Worm (Caenorhabditis elegans) whole organism, L3 larva: ENCODE results near the gene nspc-20.

ENCODE experiments used
- R02D3.7 ChIP-seq: fragments of 150-350 bp; optimal IDR thresholded peaks from 2 replicates; lab custom pipeline; 2014; ENCODE audit warnings: missing biosample characterization, missing genetic modification characterization
- ZK546.5 ChIP-seq: sonication (generic microtip); optimal IDR thresholded peaks from 2 replicates; lab custom pipeline; 2017; ENCODE audit warnings: missing biosample characterization, missing genetic modification characterization
- ceh-9 ChIP-seq: sonication (generic microtip); optimal IDR thresholded peaks from 2 replicates; lab custom pipeline; 2018; ENCODE audit warnings: missing biosample characterization, missing genetic modification characterization
- elt-3 ChIP-seq, 3 experiments: fragments of 150-350 bp in 1 of 3; sonication (generic microtip) in 2 of 3; optimal IDR thresholded peaks; 2 replicates in 2 of 3; 4 replicates in 1 of 3; lab custom pipeline; 2014 to 2017; ENCODE audit warnings: missing biosample characterization in 3 of 3, missing genetic modification characterization in 3 of 3
- lin-15B ChIP-seq: fragments of 150-350 bp; optimal IDR thresholded peaks from 2 replicates; lab custom pipeline; 2014; ENCODE audit warnings: missing biosample characterization, missing genetic modification characterization
- lsy-12 ChIP-seq: sonication (generic microtip); optimal IDR thresholded peaks from 2 replicates; lab custom pipeline; 2016; ENCODE audit warnings: mild to moderate bottlenecking, missing genetic modification characterization, missing compliant biosample characterization
- mdl-1 ChIP-seq: fragments of 150-350 bp; optimal IDR thresholded peaks from 2 replicates; lab custom pipeline; 2014; ENCODE audit warnings: missing biosample characterization, missing genetic modification characterization
- nhr-11 ChIP-seq: fragments of 150-350 bp; optimal IDR thresholded peaks from 2 replicates; lab custom pipeline; 2014; ENCODE audit warnings: missing biosample characterization, missing genetic modification characterization
- nhr-12 ChIP-seq: fragments of 150-350 bp; optimal IDR thresholded peaks from 2 replicates; lab custom pipeline; 2014; ENCODE audit warnings: missing biosample characterization, missing genetic modification characterization
- nhr-237 ChIP-seq: fragments of 150-350 bp; optimal IDR thresholded peaks from 2 replicates; lab custom pipeline; 2014; ENCODE audit warnings: missing biosample characterization, missing genetic modification characterization
- nhr-25 ChIP-seq: sonication (generic microtip); optimal IDR thresholded peaks from 2 replicates; lab custom pipeline; 2017; ENCODE audit warnings: missing biosample characterization, missing genetic modification characterization
- pha-4 ChIP-seq: fragments of 150-350 bp; optimal IDR thresholded peaks from 2 replicates; lab custom pipeline; 2014; ENCODE audit warnings: missing biosample characterization, missing genetic modification reagents, missing genetic modification characterization

- no peak for TF ChIP-seq mdl-1 (tag; lab: Kevin White, UChicago)
- TF ChIP-seq nhr-12 (tag; lab: Kevin White, UChicago) = no peak
- no peak for TF ChIP-seq nhr-237 (tag; lab: Kevin White, UChicago)
- no peak for TF ChIP-seq elt-3 (tag; optimal IDR thresholded peaks at IDR 0.05; lab: Kevin White, UChicago)
- no peak for TF ChIP-seq nhr-11 (tag; lab: Kevin White, UChicago)
- TF ChIP-seq ZK546.5 (tag; lab: Kevin White, UChicago) = no peak
- TF ChIP-seq ceh-9 (tag; lab: Kevin White, UChicago) = no peak
- TF ChIP-seq pha-4 (tag; lab: Kevin White, UChicago) = no peak
- no peak for TF ChIP-seq lsy-12 (tag; lab: Kevin White, UChicago)
- TF ChIP-seq lin-15B (tag; lab: Kevin White, UChicago) = no peak
- no peak for TF ChIP-seq nhr-25 (tag; lab: Kevin White, UChicago)
- no peak for TF ChIP-seq R02D3.7 (tag; lab: Kevin White, UChicago)
These were observed 25.5 kb downstream of the nspc-20 start for ce11 chrX:14504551-14504902.
